Worm (Caenorhabditis elegans) whole organism, L4/young adult: Measurements from ENCODE around the gene R08A2.5.

Experiments
- W03F9.2 ChIP-seq: fragments of 150-350 bp; optimal IDR thresholded peaks from 2 replicates; lab custom pipeline; 2014; ENCODE audit warnings: missing biosample characterization, missing genetic modification characterization
- him-1 ChIP-seq: sonication (generic microtip); optimal IDR thresholded peaks from 2 replicates; lab custom pipeline; 2016; ENCODE audit warnings: missing genotype, missing genetic modification reagents, missing genetic modification characterization, missing compliant biosample characterization

ce11 chrV:14695713-14696112 is 16.7 kb upstream of the R08A2.5 start:
- no peak for TF ChIP-seq him-1 (tag; lab: Kevin White, UChicago)
- no peak for TF ChIP-seq W03F9.2 (tag; lab: Kevin White, UChicago)
